Worm (Caenorhabditis elegans) whole organism, L1 larva: ENCODE measurements around the gene T23B5.6.

Experiments
- ceh-63 ChIP-seq: fragments of 200-800 bp; sonication (Bioruptor generic); optimal IDR thresholded peaks from 2 replicates; lab custom pipeline; 2018; ENCODE audit warnings: mild to moderate bottlenecking, missing genetic modification characterization, missing compliant biosample characterization
- elt-3 ChIP-seq, 6 experiments: fragments of 150-350 bp in 1 of 6; sonication (generic microtip); optimal IDR thresholded peaks; 2 replicates each; lab custom pipeline; 2017 to 2018; ENCODE audit warnings: missing biosample characterization in 6 of 6, missing genetic modification characterization in 6 of 6, inconsistent platforms in 1 of 6

DNA sequence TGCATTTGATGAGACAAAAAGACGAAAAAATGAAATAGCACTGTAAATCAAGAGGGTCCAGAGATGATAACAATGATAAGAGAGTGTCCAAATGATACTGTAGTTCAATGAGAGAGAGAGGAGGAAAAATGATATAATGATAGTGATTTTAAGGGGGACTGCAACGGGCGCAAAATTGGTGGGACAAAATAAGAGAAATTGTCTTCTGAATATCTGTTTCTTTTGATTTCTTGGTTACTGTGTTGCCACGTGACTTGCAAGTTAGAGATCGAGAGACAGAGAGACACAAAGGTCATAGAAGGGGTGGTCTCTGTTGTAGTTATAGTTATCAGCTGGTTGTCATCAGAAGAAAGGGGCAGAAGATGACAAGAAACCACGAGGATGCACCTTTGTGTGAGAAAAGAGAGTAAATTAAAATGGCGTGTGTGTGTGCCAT, 38.9 kb upstream of the T23B5.6 start:
- no peak for TF ChIP-seq ceh-63
- peak in 5 of 6 experiments; percentile 75 to 97 (median 96) for TF ChIP-seq elt-3 (tag; optimal IDR thresholded peaks at IDR 0.05; lab: Kevin White, UChicago)
